Worm (Caenorhabditis elegans) whole organism, L2 larva: Measurements from ENCODE around the gene D1086.2.
"Not testable (repeated sequence)": the region's sequence is repeated elsewhere in the genome, so short reads cannot be mapped to it uniquely, and the experiment has no call there.

Source experiments
- C34F6.9 ChIP-seq: fragments of 150-350 bp; optimal IDR thresholded peaks from 2 replicates; lab custom pipeline; 2014; ENCODE audit warnings: missing biosample characterization, missing genetic modification characterization
- F13H6.1 ChIP-seq: sonication (generic microtip); optimal IDR thresholded peaks from 2 replicates; lab custom pipeline; 2016; ENCODE audit warnings: missing genetic modification characterization, missing compliant biosample characterization
- R02D3.7 ChIP-seq: fragments of 150-350 bp; optimal IDR thresholded peaks from 2 replicates; lab custom pipeline; 2014; ENCODE audit warnings: missing biosample characterization, missing genetic modification characterization
- Y55F3AM.14 ChIP-seq: fragments of 200-800 bp; sonication (Bioruptor generic); optimal IDR thresholded peaks from 2 replicates; lab custom pipeline; 2018; ENCODE audit warnings: mild to moderate bottlenecking, missing genetic modification characterization, missing compliant biosample characterization
- ZK546.5 ChIP-seq: sonication (generic microtip); optimal IDR thresholded peaks from 2 replicates; lab custom pipeline; 2017; ENCODE audit warnings: missing biosample characterization, missing genetic modification characterization
- alr-1 ChIP-seq: fragments of 150-350 bp; optimal IDR thresholded peaks from 2 replicates; lab custom pipeline; 2014; ENCODE audit warnings: missing biosample characterization, missing genetic modification characterization
- aly-2 ChIP-seq: fragments of 150-350 bp; optimal IDR thresholded peaks from 2 replicates; lab custom pipeline; 2014; ENCODE audit warnings: missing biosample characterization, missing genetic modification characterization
- blmp-1 ChIP-seq: sonication (generic microtip); optimal IDR thresholded peaks from 2 replicates; lab custom pipeline; 2017; ENCODE audit warnings: missing genetic modification characterization, mild to moderate bottlenecking, missing compliant biosample characterization, antibody characterized with exemption, moderate library complexity; ENCODE audit not compliant: insufficient read depth
- ceh-16 ChIP-seq: fragments of 150-350 bp; optimal IDR thresholded peaks from 2 replicates; lab custom pipeline; 2014; ENCODE audit warnings: missing biosample characterization, missing genetic modification characterization
- ceh-82 ChIP-seq: fragments of 150-350 bp; optimal IDR thresholded peaks from 2 replicates; lab custom pipeline; 2014; ENCODE audit warnings: missing biosample characterization, missing genetic modification characterization
- dmd-4 ChIP-seq: sonication (generic microtip); optimal IDR thresholded peaks from 2 replicates; lab custom pipeline; 2017; ENCODE audit warnings: missing biosample characterization, missing genetic modification characterization
- egl-27 ChIP-seq: sonication (generic microtip); optimal IDR thresholded peaks from 3 replicates; lab custom pipeline; 2017; ENCODE audit warnings: missing biosample characterization, missing genetic modification reagents, missing genetic modification characterization
- elt-3 ChIP-seq: sonication (generic microtip); optimal IDR thresholded peaks from 2 replicates; lab custom pipeline; 2017; ENCODE audit warnings: missing biosample characterization, missing genetic modification characterization
- fos-1 ChIP-seq: fragments of 150-350 bp; optimal IDR thresholded peaks from 2 replicates; lab custom pipeline; 2014; ENCODE audit warnings: missing biosample characterization, missing genetic modification characterization
- gmeb-1 ChIP-seq: fragments of 150-350 bp; optimal IDR thresholded peaks from 2 replicates; lab custom pipeline; 2014; ENCODE audit warnings: missing biosample characterization, missing genetic modification characterization
- lin-11 ChIP-seq: fragments of 150-350 bp; sonication (generic microtip); optimal IDR thresholded peaks from 2 replicates; lab custom pipeline; 2014; ENCODE audit warnings: missing biosample characterization, missing genetic modification characterization, inconsistent platforms, mixed read lengths
- lin-13 ChIP-seq: fragments of 150-350 bp; optimal IDR thresholded peaks from 2 replicates; lab custom pipeline; 2014; ENCODE audit warnings: missing biosample characterization, missing genetic modification reagents, missing genetic modification characterization
- lin-39 ChIP-seq: fragments of 150-350 bp; optimal IDR thresholded peaks from 2 replicates; lab custom pipeline; 2014; ENCODE audit warnings: missing biosample characterization, missing genetic modification reagents, missing genetic modification characterization
- lsy-2 ChIP-seq, 2 experiments: fragments of 150-350 bp in 1 of 2; sonication (generic microtip) in 1 of 2; optimal IDR thresholded peaks; 2 replicates each; lab custom pipeline; 2014 to 2017; ENCODE audit warnings: missing biosample characterization in 2 of 2, missing genetic modification characterization in 2 of 2
- mab-5 ChIP-seq: fragments of 150-350 bp; optimal IDR thresholded peaks from 2 replicates; lab custom pipeline; 2014; ENCODE audit warnings: missing biosample characterization, missing genetic modification characterization
- mbf-1 ChIP-seq: sonication (generic microtip); optimal IDR thresholded peaks from 2 replicates; lab custom pipeline; 2017; ENCODE audit warnings: missing biosample characterization, missing genetic modification characterization
- mdl-1 ChIP-seq, 2 experiments: fragments of 150-350 bp in 1 of 2; sonication (generic microtip) in 1 of 2; optimal IDR thresholded peaks; 2 replicates each; lab custom pipeline; 2017; ENCODE audit warnings: missing biosample characterization in 2 of 2, missing genetic modification characterization in 2 of 2
- nhr-10 ChIP-seq: sonication (generic microtip); optimal IDR thresholded peaks from 2 replicates; lab custom pipeline; 2017; ENCODE audit warnings: missing biosample characterization, missing genetic modification characterization
- nhr-11 ChIP-seq: fragments of 150-350 bp; optimal IDR thresholded peaks from 2 replicates; lab custom pipeline; 2014; ENCODE audit warnings: missing biosample characterization, missing genetic modification characterization
- nhr-12 ChIP-seq: fragments of 150-350 bp; optimal IDR thresholded peaks from 2 replicates; lab custom pipeline; 2014; ENCODE audit warnings: missing biosample characterization, missing genetic modification characterization
- nhr-129 ChIP-seq: fragments of 150-350 bp; optimal IDR thresholded peaks from 2 replicates; lab custom pipeline; 2014; ENCODE audit warnings: missing biosample characterization, missing genetic modification characterization
- nhr-23 ChIP-seq: fragments of 150-350 bp; optimal IDR thresholded peaks from 2 replicates; lab custom pipeline; 2014; ENCODE audit warnings: missing biosample characterization, missing genetic modification reagents, missing genetic modification characterization
- nhr-237 ChIP-seq: fragments of 150-350 bp; optimal IDR thresholded peaks from 2 replicates; lab custom pipeline; 2014; ENCODE audit warnings: missing biosample characterization, missing genetic modification characterization
- nhr-25 ChIP-seq: fragments of 150-350 bp; sonication (generic microtip); optimal IDR thresholded peaks from 3 replicates; lab custom pipeline; 2014; ENCODE audit warnings: missing biosample characterization, missing genetic modification characterization
- nhr-6 ChIP-seq: fragments of 150-350 bp; optimal IDR thresholded peaks from 2 replicates; lab custom pipeline; 2014; ENCODE audit warnings: missing biosample characterization, missing genetic modification characterization
- nhr-77 ChIP-seq: fragments of 150-350 bp; optimal IDR thresholded peaks from 2 replicates; lab custom pipeline; 2014; ENCODE audit warnings: missing biosample characterization, missing genetic modification characterization
- sem-4 ChIP-seq: fragments of 150-350 bp; optimal IDR thresholded peaks from 2 replicates; lab custom pipeline; 2014; ENCODE audit warnings: missing biosample characterization, missing genetic modification reagents, missing genetic modification characterization
- sma-3 ChIP-seq: sonication (generic microtip); optimal IDR thresholded peaks from 2 replicates; lab custom pipeline; 2016; ENCODE audit warnings: missing genetic modification reagents, missing genetic modification characterization, missing compliant biosample characterization
- sma-9 ChIP-seq, 2 experiments: fragments of 150-350 bp in 1 of 2; sonication (generic microtip) in 1 of 2; optimal IDR thresholded peaks; 2 replicates each; lab custom pipeline; 2014 to 2016; ENCODE audit warnings: missing genetic modification characterization in 2 of 2, mild to moderate bottlenecking in 1 of 2, missing biosample characterization in 1 of 2, missing compliant biosample characterization in 1 of 2, missing genetic modification reagents in 1 of 2, moderate library complexity in 1 of 2
- snpc-4 ChIP-seq: fragments of 150-350 bp; optimal IDR thresholded peaks from 2 replicates; lab custom pipeline; 2014; ENCODE audit warnings: missing biosample characterization, missing genetic modification characterization
- unc-39 ChIP-seq: fragments of 150-350 bp; optimal IDR thresholded peaks from 2 replicates; lab custom pipeline; 2014; ENCODE audit warnings: missing biosample characterization, missing genetic modification characterization
- unc-55 ChIP-seq: fragments of 150-350 bp; sonication (generic microtip); optimal IDR thresholded peaks from 3 replicates; lab custom pipeline; 2014; ENCODE audit warnings: missing biosample characterization, missing genetic modification reagents, missing genetic modification characterization
- zag-1 ChIP-seq: fragments of 150-350 bp; optimal IDR thresholded peaks from 2 replicates; lab custom pipeline; 2014; ENCODE audit warnings: missing biosample characterization, missing genetic modification characterization
- ztf-1 ChIP-seq: fragments of 200-800 bp; sonication (Bioruptor generic); conservative IDR thresholded peaks from 2 replicates; pipeline ENCODE4 v1.3.6; 2022; ENCODE audit warnings: missing genetic modification characterization, missing compliant biosample characterization
- ztf-11 ChIP-seq: sonication (generic microtip); optimal IDR thresholded peaks from 2 replicates; lab custom pipeline; 2017; ENCODE audit warnings: missing biosample characterization, missing genetic modification characterization

The D1086.2 gene

DNA sequence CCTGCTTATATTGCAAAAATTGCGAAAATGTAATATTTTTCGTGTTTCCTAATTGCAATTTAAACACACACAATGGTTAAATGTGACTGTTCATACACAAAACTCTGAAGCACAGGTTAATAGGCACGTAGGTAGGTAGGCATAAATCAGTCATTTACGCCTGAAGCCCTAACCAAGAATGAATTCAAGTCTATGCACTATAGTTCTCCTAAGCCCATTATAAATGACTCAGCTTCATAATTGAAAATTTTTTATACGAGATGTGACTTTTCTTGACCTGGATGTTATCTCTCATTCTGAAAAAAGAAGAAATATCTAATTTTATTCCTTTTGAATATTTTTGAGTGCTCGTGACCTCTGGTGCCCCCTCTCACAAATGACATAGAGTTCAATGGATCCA is 43.4 kb upstream of the D1086.2 start:
- TF ChIP-seq nhr-129 (tag; lab: Kevin White, UChicago) (no peak), lsy-2 (tag; optimal IDR thresholded peaks at IDR 0.05; lab: Kevin White, UChicago) (no peak), zag-1 (tag; lab: Kevin White, UChicago) (no peak), alr-1 (tag; lab: Kevin White, UChicago) (no peak), Y55F3AM.14 (no peak), blmp-1 (tag; lab: Kevin White, UChicago) (no peak), nhr-11 (no peak), lin-11 (tag; lab: Kevin White, UChicago) (no peak), ceh-82 (tag; lab: Kevin White, UChicago) (no peak), R02D3.7 (no peak), aly-2 (tag; lab: Kevin White, UChicago) (no peak), C34F6.9 (tag; lab: Kevin White, UChicago) (no peak), nhr-6 (tag; lab: Kevin White, UChicago) (no peak)

DNA sequence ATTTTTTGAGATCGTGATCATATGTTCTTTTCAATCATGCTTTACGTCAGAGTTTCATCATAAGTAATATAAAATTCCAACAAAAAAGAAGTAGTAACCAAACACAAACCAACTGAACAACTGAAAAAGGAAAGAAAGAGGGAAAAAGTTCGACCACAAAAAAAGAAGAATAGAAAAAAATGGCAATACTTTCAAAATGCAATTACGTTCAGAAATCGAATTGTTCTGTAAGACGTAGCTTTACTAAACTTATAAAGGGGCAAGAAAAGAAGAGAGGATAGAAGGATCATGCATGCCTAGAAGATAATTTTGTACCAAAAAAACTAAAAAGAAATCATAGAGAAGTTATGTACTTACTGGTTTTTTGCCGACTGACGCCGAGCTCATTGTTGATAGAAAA is 42.3 kb upstream of the D1086.2 start:
- no peak for TF ChIP-seq gmeb-1 (tag; lab: Kevin White, UChicago)
- TF ChIP-seq nhr-129 (tag; lab: Kevin White, UChicago), result no peak
- TF ChIP-seq elt-3 (tag; lab: Kevin White, UChicago), result no peak
- no peak for TF ChIP-seq Y55F3AM.14
- TF ChIP-seq ceh-16, result no peak
- TF ChIP-seq nhr-10 (tag; lab: Kevin White, UChicago), result no peak
- no peak for TF ChIP-seq mbf-1 (tag; lab: Kevin White, UChicago)
- TF ChIP-seq lsy-2 (tag; optimal IDR thresholded peaks at IDR 0.05; lab: Kevin White, UChicago), result peak in 1 of 2 experiments; percentile 21
- TF ChIP-seq sma-9 (GFP tag; optimal IDR thresholded peaks at IDR 0.05; lab: Kevin White, UChicago), result peak; percentile 47
- TF ChIP-seq sma-9 (tag; optimal IDR thresholded peaks at IDR 0.05; lab: Kevin White, UChicago), result no peak
- TF ChIP-seq nhr-25, result no peak
- TF ChIP-seq sem-4, result peak; percentile 58
- TF ChIP-seq zag-1 (tag; lab: Kevin White, UChicago), result no peak

DNA sequence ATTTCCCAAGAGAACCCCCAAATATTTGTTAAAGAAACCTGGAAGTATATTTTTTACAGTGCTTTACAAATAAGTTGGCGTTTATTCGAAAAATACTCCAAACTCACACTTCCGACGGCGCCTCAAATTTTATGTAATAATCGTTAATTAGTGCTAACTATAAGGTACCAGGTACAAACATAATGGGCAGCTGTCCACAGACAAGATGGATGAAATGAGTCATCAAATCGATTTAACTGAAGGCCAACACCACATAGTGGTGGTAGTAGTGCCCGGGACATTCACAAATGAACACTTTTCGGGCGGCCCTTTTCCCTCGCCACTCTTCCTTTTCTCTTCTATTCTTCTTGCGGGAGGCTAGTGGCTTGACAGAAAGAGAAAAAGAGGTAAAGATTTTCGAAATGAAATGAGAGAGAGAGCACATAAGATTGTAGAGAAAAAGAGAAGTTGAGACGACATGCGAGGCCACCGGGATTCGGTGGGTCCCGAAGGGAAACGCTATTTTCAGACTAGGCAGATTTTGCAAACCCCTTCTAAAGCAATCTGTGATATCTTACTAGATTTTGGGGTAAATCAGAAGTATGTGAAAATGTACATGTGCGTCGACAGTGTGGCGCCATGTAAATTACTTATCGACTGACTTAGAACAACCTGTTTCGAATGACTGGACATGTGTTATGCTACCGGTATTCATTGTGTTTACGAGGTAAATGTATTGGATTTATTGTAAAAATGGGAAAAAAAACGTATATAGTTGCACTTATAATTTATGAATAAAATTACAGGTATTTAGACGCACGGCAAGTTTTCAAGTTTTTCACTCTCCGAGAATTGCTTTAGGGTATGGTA is 41.0 kb upstream of the D1086.2 start:
- TF ChIP-seq unc-39 (tag; lab: Kevin White, UChicago) (no peak), fos-1 (peak; percentile 36), unc-55 (GFP tag; lab: Kevin White, UChicago) (no peak), sem-4 (no peak), zag-1 (tag; lab: Kevin White, UChicago) (no peak), nhr-129 (tag; lab: Kevin White, UChicago) (peak; percentile 53), sma-3 (peak; percentile 34), C34F6.9 (tag; lab: Kevin White, UChicago) (peak; percentile 46), sma-9 (GFP tag; optimal IDR thresholded peaks at IDR 0.05; lab: Kevin White, UChicago) (peak; percentile 11), sma-9 (tag; optimal IDR thresholded peaks at IDR 0.05; lab: Kevin White, UChicago) (no peak), lsy-2 (tag; optimal IDR thresholded peaks at IDR 0.05; lab: Kevin White, UChicago) (peak in 1 of 2 experiments; percentile 16), blmp-1 (tag; lab: Kevin White, UChicago) (peak; percentile 19), nhr-25 (peak; percentile 10), ZK546.5 (no peak)

DNA sequence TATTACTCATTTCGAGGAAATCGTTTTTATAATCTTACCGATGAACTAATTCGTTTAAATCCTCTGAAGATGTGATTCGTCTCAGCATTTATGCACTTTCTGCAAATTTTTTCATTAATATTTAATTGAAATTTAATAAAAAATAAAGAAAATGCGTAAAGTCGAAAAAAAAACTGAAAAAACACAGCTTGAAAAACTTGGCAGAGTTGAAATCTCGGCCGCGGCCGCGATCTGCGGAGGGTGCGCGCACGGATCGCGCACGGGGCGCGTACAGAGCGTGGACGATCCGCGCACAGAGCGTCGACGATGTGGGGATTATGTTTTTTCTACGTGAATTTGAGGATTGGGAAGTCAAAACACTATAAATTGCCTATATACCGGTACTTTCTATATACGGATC is 39.3 kb upstream of the D1086.2 start, which contains the start of gene AH10.4:
Gene AH10.4 (minus strand): TSS at position 101 of the 400 bp plus-strand sequence.
- not testable (repeated sequence) for TF ChIP-seq nhr-12 (tag; lab: Kevin White, UChicago); sma-3; unc-55 (GFP tag; lab: Kevin White, UChicago)

DNA sequence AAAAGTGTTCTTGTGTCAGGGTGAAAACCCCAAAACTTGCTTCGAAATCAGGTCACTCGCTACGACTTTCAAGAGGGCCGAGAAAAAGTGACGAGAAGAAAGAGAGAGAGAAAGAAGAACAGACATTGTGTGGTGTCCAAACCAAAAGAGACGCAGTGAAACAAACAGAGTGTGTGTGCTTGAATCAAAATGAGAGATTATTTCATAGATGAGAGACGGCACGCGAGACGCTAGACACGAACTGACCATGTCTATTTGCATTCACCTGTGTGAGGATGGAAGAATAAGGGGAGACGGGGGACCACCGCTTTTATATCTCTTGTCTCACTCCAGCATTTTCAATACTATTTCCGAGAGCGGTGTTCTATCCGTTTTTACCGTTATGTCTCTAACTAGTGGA is 37.7 kb upstream of the D1086.2 start:
- TF ChIP-seq elt-3 (tag; lab: Kevin White, UChicago) (no peak), nhr-77 (tag; lab: Kevin White, UChicago) (no peak), zag-1 (tag; lab: Kevin White, UChicago) (peak; percentile 31), snpc-4 (tag; lab: Kevin White, UChicago) (peak; percentile 12), Y55F3AM.14 (no peak), mbf-1 (tag; lab: Kevin White, UChicago) (no peak), lin-11 (tag; lab: Kevin White, UChicago) (no peak), nhr-12 (tag; lab: Kevin White, UChicago) (no peak), nhr-10 (tag; lab: Kevin White, UChicago) (no peak), C34F6.9 (tag; lab: Kevin White, UChicago) (peak; percentile 79), nhr-25 (peak; percentile 75), ceh-82 (tag; lab: Kevin White, UChicago) (peak; percentile 37), nhr-6 (tag; lab: Kevin White, UChicago) (no peak), ztf-1 (GFP tag; lab: Robert Waterston, UW) (no peak), nhr-237 (no peak), alr-1 (tag; lab: Kevin White, UChicago) (no peak), lin-13 (GFP tag; lab: Kevin White, UChicago) (peak; percentile 32), mdl-1 (tag; optimal IDR thresholded peaks at IDR 0.05; lab: Kevin White, UChicago) (peak; percentile 28 to 70), nhr-23 (tag; lab: Kevin White, UChicago) (no peak), gmeb-1 (tag; lab: Kevin White, UChicago) (peak; percentile 42), ztf-11 (tag; lab: Kevin White, UChicago) (no peak), F13H6.1 (tag; lab: Kevin White, UChicago) (peak; percentile 86), ZK546.5 (no peak), mab-5 (tag; lab: Kevin White, UChicago) (no peak), lin-39 (tag; lab: Kevin White, UChicago) (no peak), egl-27 (tag; lab: Kevin White, UChicago) (peak; percentile 76), dmd-4 (tag; lab: Kevin White, UChicago) (no peak)
